Worm (Caenorhabditis elegans): ENCODE measurements around the gene M03A1.3.

DNA sequence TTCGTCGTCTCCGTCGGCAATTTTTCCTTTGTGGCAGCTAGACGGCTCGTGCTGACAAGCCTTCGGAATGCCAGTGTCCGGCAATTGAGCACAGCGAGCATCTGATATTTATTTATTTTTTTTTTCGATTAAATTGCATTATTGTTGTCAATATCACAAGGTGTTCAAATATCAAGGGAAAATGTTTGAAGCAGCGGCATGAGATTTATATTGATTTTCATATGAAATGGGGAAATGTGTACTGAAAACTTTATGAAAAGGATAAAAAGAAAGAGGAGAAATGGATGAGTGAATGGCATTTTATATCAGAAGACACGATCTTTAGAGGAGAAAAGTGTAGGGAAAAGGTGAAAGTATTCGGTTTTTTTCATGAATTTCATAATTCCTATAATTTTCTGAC is 44.9 kb downstream of the M03A1.3 start, which contains the start of gene coa-3:
- TF ChIP-seq lin-39 (tag; optimal IDR thresholded peaks at IDR 0.05) (no peak), lin-13 (GFP tag; optimal IDR thresholded peaks at IDR 0.05) (no peak), elt-3 (tag; optimal IDR thresholded peaks at IDR 0.05) (no peak), nhr-237 (tag; optimal IDR thresholded peaks at IDR 0.05) (no peak), ztf-1 (GFP tag; conservative IDR thresholded peaks at IDR 0.05) (no peak), ceh-82 (tag; optimal IDR thresholded peaks at IDR 0.05) (no peak), C34F6.9 (tag; optimal IDR thresholded peaks at IDR 0.05) (no peak), nhr-23 (tag; optimal IDR thresholded peaks at IDR 0.05) (no peak), skn-1 (tag; optimal IDR thresholded peaks at IDR 0.05) (no peak), sma-9 (GFP tag; optimal IDR thresholded peaks at IDR 0.05) (no peak), sma-9 (tag; optimal IDR thresholded peaks at IDR 0.05) (no peak)
